Fruit fly (Drosophila melanogaster) whole organism, embryonic: ENCODE measurements around the gene ArfGAP1.
A peak's percentile ranks its signal among the peaks of the same experiment; 100 is the strongest.

Experiments
- Awh ChIP-seq: fragments of 200-800 bp; sonication (Bioruptor generic); IDR thresholded peaks from 2 replicates; pipeline ENCODE4, ENCODE4 v1.3.6; 2022; ENCODE audit warnings: missing biosample characterization, missing genetic modification characterization
- B-H1 ChIP-seq: fragments of 200-800 bp; sonication (Bioruptor generic); IDR thresholded peaks from 3 replicates; pipeline ENCODE4 v1.3.6; 2022; ENCODE audit warnings: missing biosample characterization, missing genetic modification characterization
- CG10267 ChIP-seq: fragments of 200-800 bp; sonication (Bioruptor generic); optimal IDR thresholded peaks from 2 replicates; lab custom pipeline; 2018; ENCODE audit warnings: missing biosample characterization, mild to moderate bottlenecking, missing genetic modification characterization, moderate library complexity
- CG10274 ChIP-seq: fragments of 200-800 bp; sonication (Bioruptor generic); optimal IDR thresholded peaks from 3 replicates; lab custom pipeline; 2017; ENCODE audit warnings: missing biosample characterization, mild to moderate bottlenecking, missing genetic modification characterization
- CG14014 ChIP-seq: fragments of 200-800 bp; sonication (Bioruptor generic); IDR thresholded peaks from 2 replicates; pipeline ENCODE4 v1.3.6; 2022; ENCODE audit warnings: missing biosample characterization, missing genetic modification characterization
- CG15073 ChIP-seq: fragments of 200-800 bp; sonication (Bioruptor generic); optimal IDR thresholded peaks from 2 replicates; lab custom pipeline; 2016; ENCODE audit warnings: missing biosample characterization, missing genetic modification characterization
- CG15601 ChIP-seq: fragments of 200-800 bp; sonication (Bioruptor generic); optimal IDR thresholded peaks from 3 replicates; lab custom pipeline; 2019; ENCODE audit warnings: missing biosample characterization, mild to moderate bottlenecking, missing genetic modification characterization, moderate library complexity
- CG17385 ChIP-seq: fragments of 200-800 bp; sonication (Bioruptor generic); optimal IDR thresholded peaks from 3 replicates; lab custom pipeline; 2018; ENCODE audit warnings: missing biosample characterization, mild to moderate bottlenecking, missing genetic modification characterization
- CG30431 ChIP-seq: fragments of 200-800 bp; sonication (Bioruptor generic); optimal IDR thresholded peaks from 2 replicates; lab custom pipeline; 2017; ENCODE audit warnings: missing biosample characterization, missing genetic modification characterization
- CG31224 ChIP-seq: fragments of 200-800 bp; sonication (Bioruptor generic); IDR thresholded peaks from 2 replicates; pipeline ENCODE4 v1.3.6; 2022; ENCODE audit warnings: missing biosample characterization, missing genetic modification characterization
- CG3407 ChIP-seq: fragments of 200-800 bp; sonication (Bioruptor generic); optimal IDR thresholded peaks from 2 replicates; lab custom pipeline; 2018; ENCODE audit warnings: missing biosample characterization, mild to moderate bottlenecking, missing genetic modification characterization
- CG42726 ChIP-seq: fragments of 200-800 bp; sonication (Bioruptor generic); IDR thresholded peaks from 2 replicates; pipeline ENCODE4 v1.3.6; 2022; ENCODE audit warnings: missing biosample characterization, missing genetic modification characterization; ENCODE audit not compliant: partially characterized antibody
- CG4854 ChIP-seq: fragments of 200-800 bp; sonication (Bioruptor generic); optimal IDR thresholded peaks from 2 replicates; lab custom pipeline; 2016; ENCODE audit warnings: missing biosample characterization, missing genetic modification characterization, inconsistent platforms
- CG5245 ChIP-seq: fragments of 200-800 bp; sonication (Bioruptor generic); optimal IDR thresholded peaks from 3 replicates; lab custom pipeline; 2016; ENCODE audit warnings: missing biosample characterization, missing genetic modification characterization
- CG7963 ChIP-seq: fragments of 200-800 bp; sonication (Bioruptor generic); IDR thresholded peaks from 3 replicates; pipeline ENCODE4 v1.3.6; 2022; ENCODE audit warnings: missing biosample characterization, missing genetic modification characterization; ENCODE audit not compliant: partially characterized antibody
- CG8388 ChIP-seq: fragments of 200-800 bp; sonication (Bioruptor generic); optimal IDR thresholded peaks from 2 replicates; lab custom pipeline; 2019; ENCODE audit warnings: missing biosample characterization, mild to moderate bottlenecking, missing genetic modification characterization, moderate library complexity
- CG8478 ChIP-seq: fragments of >200 bp; optimal IDR thresholded peaks from 2 replicates; lab custom pipeline; 2018
- CTCF ChIP-seq: fragments of 200-800 bp; sonication (Bioruptor generic); optimal IDR thresholded peaks from 2 replicates; lab custom pipeline; 2017; ENCODE audit warnings: missing biosample characterization, mild to moderate bottlenecking, missing genetic modification characterization, moderate library complexity
- E2f1 ChIP-seq: fragments of 200-800 bp; sonication (Bioruptor generic); IDR thresholded peaks from 2 replicates; pipeline ENCODE4 v1.3.6; 2022; ENCODE audit warnings: missing biosample characterization, missing genetic modification characterization
- Fer1 ChIP-seq: fragments of 200-800 bp; sonication (Bioruptor generic); optimal IDR thresholded peaks from 2 replicates; lab custom pipeline; 2017; ENCODE audit warnings: missing biosample characterization, mild to moderate bottlenecking, missing genetic modification characterization
- Fer3 ChIP-seq: fragments of 200-800 bp; sonication (Bioruptor generic); optimal IDR thresholded peaks from 2 replicates; lab custom pipeline; 2018; ENCODE audit warnings: missing biosample characterization, mild to moderate bottlenecking, missing genetic modification characterization, moderate library complexity
- HLH54F ChIP-seq: fragments of 200-800 bp; sonication (Bioruptor generic); optimal IDR thresholded peaks from 3 replicates; lab custom pipeline; 2016; ENCODE audit warnings: missing biosample characterization, missing genetic modification characterization
- Hr3 ChIP-seq: fragments of 200-800 bp; sonication (Bioruptor generic); optimal IDR thresholded peaks from 3 replicates; lab custom pipeline; 2016; ENCODE audit warnings: missing biosample characterization, missing genetic modification characterization
- Max ChIP-seq: fragments of 200-800 bp; sonication (Bioruptor generic); optimal IDR thresholded peaks from 2 replicates; lab custom pipeline; 2016; ENCODE audit warnings: missing biosample characterization, mild to moderate bottlenecking, missing genetic modification characterization
- Oaz ChIP-seq: fragments of 200-800 bp; sonication (Bioruptor generic); IDR thresholded peaks from 2 replicates; pipeline ENCODE4 v1.3.6; 2022; ENCODE audit warnings: missing biosample characterization, missing genetic modification characterization
- Optix ChIP-seq: fragments of 200-800 bp; sonication (Bioruptor generic); IDR thresholded peaks from 3 replicates; pipeline ENCODE4 v1.3.6; 2022; ENCODE audit warnings: missing biosample characterization, missing genetic modification characterization
- Trl ChIP-seq, 3 experiments: fragments of >200 bp in 2 of 3; fragments of 200-800 bp in 1 of 3; sonication (Bioruptor generic) in 1 of 3; optimal IDR thresholded peaks; 2 replicates in 1 of 3; 3 replicates in 2 of 3; lab custom pipeline; 2016 to 2017; ENCODE audit warnings: missing biosample characterization in 1 of 3, missing genetic modification characterization in 1 of 3
- cato ChIP-seq: fragments of 200-800 bp; sonication (Bioruptor generic); optimal IDR thresholded peaks from 2 replicates; lab custom pipeline; 2016; ENCODE audit warnings: missing biosample characterization, missing genetic modification characterization, borderline replicate concordance
- chif ChIP-seq, 2 experiments: fragments of 200-800 bp; sonication (Bioruptor generic); optimal IDR thresholded peaks; 3 replicates each; lab custom pipeline; 2016; ENCODE audit warnings: missing biosample characterization in 2 of 2, missing genetic modification characterization in 2 of 2
- da ChIP-seq: fragments of 200-800 bp; sonication (Bioruptor generic); optimal IDR thresholded peaks from 2 replicates; lab custom pipeline; 2016; ENCODE audit warnings: missing biosample characterization, missing genetic modification characterization
- disco-r ChIP-seq: fragments of 200-800 bp; sonication (Bioruptor generic); optimal IDR thresholded peaks from 2 replicates; lab custom pipeline; 2016; ENCODE audit warnings: missing biosample characterization, missing genetic modification characterization
- gce ChIP-seq: fragments of 200-800 bp; sonication (Bioruptor generic); IDR thresholded peaks from 3 replicates; pipeline ENCODE4 v1.3.6; 2022; ENCODE audit warnings: missing biosample characterization, missing genetic modification characterization
- grau ChIP-seq: fragments of 200-800 bp; optimal IDR thresholded peaks from 3 replicates; lab custom pipeline; 2019; ENCODE audit warnings: missing biosample characterization, mild to moderate bottlenecking, missing genetic modification characterization, moderate library complexity
- kay ChIP-seq: fragments of 200-800 bp; sonication (Bioruptor generic); optimal IDR thresholded peaks from 2 replicates; lab custom pipeline; 2016; ENCODE audit warnings: missing biosample characterization, missing genetic modification characterization
- lola ChIP-seq, 3 experiments: fragments of >200 bp in 2 of 3; fragments of 200-800 bp in 1 of 3; sonication (Bioruptor generic) in 1 of 3; optimal IDR thresholded peaks; 2 replicates each; lab custom pipeline; 2017 to 2019; ENCODE audit warnings: missing biosample characterization in 3 of 3, missing genetic modification characterization in 3 of 3, mild to moderate bottlenecking in 1 of 3, moderate library complexity in 1 of 3
- nerfin-1 ChIP-seq: fragments of 200-800 bp; sonication (Bioruptor generic); optimal IDR thresholded peaks from 3 replicates; lab custom pipeline; 2019; ENCODE audit warnings: missing biosample characterization, mild to moderate bottlenecking, missing genetic modification characterization, moderate library complexity
- otp ChIP-seq: fragments of 200-800 bp; sonication (Bioruptor generic); IDR thresholded peaks from 3 replicates; pipeline ENCODE4, ENCODE4 v1.3.6; 2022; ENCODE audit warnings: missing biosample characterization, missing genetic modification characterization
- pan ChIP-seq, 4 experiments: fragments of >200 bp in 3 of 4; fragments of 200-800 bp in 1 of 4; sonication (Bioruptor generic) in 1 of 4; optimal IDR thresholded peaks in 3 of 4; IDR thresholded peaks in 1 of 4; 2 replicates each; pipeline versions ENCODE4 v1.3.6 to Lab custom; 2017 to 2022; ENCODE audit warnings: missing biosample characterization in 2 of 4, missing genetic modification characterization in 2 of 4, mixed read lengths in 1 of 4
- pb ChIP-seq: fragments of 200-800 bp; sonication (Bioruptor generic); optimal IDR thresholded peaks from 3 replicates; lab custom pipeline; 2016; ENCODE audit warnings: missing biosample characterization, missing genetic modification characterization
- pzg ChIP-seq: fragments of 200-800 bp; sonication (Bioruptor generic); optimal IDR thresholded peaks from 3 replicates; lab custom pipeline; 2018; ENCODE audit warnings: missing biosample characterization, mild to moderate bottlenecking, missing genetic modification characterization, moderate library complexity
- repo ChIP-seq: fragments of 200-800 bp; sonication (Bioruptor generic); optimal IDR thresholded peaks from 2 replicates; lab custom pipeline; 2016; ENCODE audit warnings: missing biosample characterization, missing genetic modification characterization
- seq ChIP-seq: fragments of 200-800 bp; sonication (Bioruptor generic); IDR thresholded peaks from 2 replicates; pipeline ENCODE4 v1.3.6; 2022; ENCODE audit warnings: missing biosample characterization, missing genetic modification characterization
- sisA ChIP-seq: fragments of 200-800 bp; sonication (Bioruptor generic); IDR thresholded peaks from 2 replicates; pipeline ENCODE4 v1.3.6; 2022; ENCODE audit warnings: missing biosample characterization, missing genetic modification characterization
- slp2 ChIP-seq: fragments of 200-800 bp; sonication (Bioruptor generic); optimal IDR thresholded peaks from 2 replicates; lab custom pipeline; 2016; ENCODE audit warnings: missing biosample characterization, missing genetic modification characterization
- sna ChIP-seq: fragments of 200-800 bp; sonication (Bioruptor generic); IDR thresholded peaks from 2 replicates; pipeline ENCODE4 v1.3.6; 2022; ENCODE audit warnings: missing biosample characterization, missing genetic modification characterization; ENCODE audit not compliant: partially characterized antibody
- sr ChIP-seq: fragments of 200-800 bp; sonication (Bioruptor generic); IDR thresholded peaks from 3 replicates; pipeline ENCODE4 v1.3.6; 2022; ENCODE audit warnings: missing biosample characterization, missing genetic modification characterization
- sug ChIP-seq: fragments of 200-800 bp; optimal IDR thresholded peaks from 2 replicates; lab custom pipeline; 2019; ENCODE audit warnings: missing biosample characterization, mild to moderate bottlenecking, missing genetic modification characterization, moderate library complexity
- wor ChIP-seq: fragments of 200-800 bp; sonication (Bioruptor generic); IDR thresholded peaks from 2 replicates; pipeline ENCODE4 v1.3.6; 2022; ENCODE audit warnings: missing biosample characterization, missing genetic modification characterization

The ArfGAP1 gene

dm6 chr3L:12408513-12409320 lies 8.7 kb downstream of the ArfGAP1 start (continued):
- TF ChIP-seq Oaz (GFP tag; lab: Robert Waterston, UW) (0 out of 2 replicates have a peak, but pooled peaks have one; percentile 7), cato (no peak), CG14014 (GFP tag; lab: Robert Waterston, UW) (peak; percentile 48), CG15073 (GFP tag; lab: Kevin White, UChicago) (no peak), da (GFP tag; lab: Kevin White, UChicago) (no peak), CG10274 (no peak), CG8388 (GFP tag; lab: Kevin White, UChicago) (no peak), Max (no peak), CG7963 (no peak), gce (GFP tag; lab: Robert Waterston, UW) (0 out of 3 replicates have a peak, but pooled peaks have one; percentile 50), grau (tag; lab: Kevin White, UChicago) (peak; percentile 22), pb (peak; percentile 52), B-H1 (GFP tag; lab: Robert Waterston, UW) (no peak; the same call in 2 of the 3 replicates), sna (peak; percentile 45; the same call in 1 of the 2 replicates), pan (optimal IDR thresholded peaks at IDR 0.05; lab: Kevin White, UChicago) (no peak), pan (GFP tag; optimal IDR thresholded peaks at IDR 0.05 in 1 of 2, IDR thresholded peaks at IDR 0.05 in 1 of 2) (peak in 1 of 2 experiments; percentile 33), wor (GFP tag; lab: Robert Waterston, UW) (no peak), CG31224 (GFP tag; lab: Robert Waterston, UW) (0 out of 2 replicates have a peak, but pooled peaks have one; percentile 47), repo (GFP tag; lab: Kevin White, UChicago) (no peak), sug (tag; lab: Kevin White, UChicago) (peak; percentile 84), E2f1 (GFP tag; lab: Robert Waterston, UW) (peak; percentile 28; the same call in 1 of the 2 replicates), otp (GFP tag; lab: Robert Waterston, UW) (peak; percentile 69; the same call in 2 of the 3 replicates), Awh (peak; percentile 68), Optix (GFP tag; lab: Robert Waterston, UW) (peak; percentile 44; the same call in 1 of the 3 replicates), CG15601 (tag; lab: Kevin White, UChicago) (no peak), sisA (GFP tag; lab: Robert Waterston, UW) (no peak), slp2 (GFP tag; lab: Kevin White, UChicago) (no peak), CG42726 (GFP tag; lab: Robert Waterston, UW) (peak; percentile 61; the same call in 1 of the 2 replicates), CG3407 (GFP tag; lab: Kevin White, UChicago) (no peak), lola (GFP tag; optimal IDR thresholded peaks at IDR 0.05; lab: Kevin White, UChicago) (no peak), CG4854 (GFP tag; lab: Kevin White, UChicago) (no peak), CG30431 (GFP tag; lab: Kevin White, UChicago) (no peak), CG8478 (lab: Kevin White, UChicago) (no peak), kay (peak; percentile 32), pzg (no peak), HLH54F (peak; percentile 38), nerfin-1 (tag; lab: Kevin White, UChicago) (no peak), Trl (optimal IDR thresholded peaks at IDR 0.05; lab: Kevin White, UChicago) (peak; percentile 49 to 69), Trl (GFP tag; optimal IDR thresholded peaks at IDR 0.05; lab: Kevin White, UChicago) (peak; percentile 5), CTCF (GFP tag; lab: Kevin White, UChicago) (no peak), CG5245 (GFP tag; lab: Kevin White, UChicago) (no peak), disco-r (GFP tag; lab: Kevin White, UChicago) (no peak), Fer1 (GFP tag; lab: Kevin White, UChicago) (peak; percentile 36), sr (GFP tag; lab: Robert Waterston, UW) (peak; percentile 66; the same call in 2 of the 3 replicates), Hr3 (GFP tag; lab: Kevin White, UChicago) (no peak), CG10267 (no peak), chif (GFP tag; optimal IDR thresholded peaks at IDR 0.05; lab: Kevin White, UChicago) (no peak), CG17385 (GFP tag; lab: Kevin White, UChicago) (peak; percentile 30), seq (GFP tag; lab: Robert Waterston, UW) (peak; percentile 60; the same call in 1 of the 2 replicates), Fer3 (tag; lab: Kevin White, UChicago) (peak; percentile 23)
